Worm (Caenorhabditis elegans): ENCODE results near the gene T20D4.11.

DNA sequence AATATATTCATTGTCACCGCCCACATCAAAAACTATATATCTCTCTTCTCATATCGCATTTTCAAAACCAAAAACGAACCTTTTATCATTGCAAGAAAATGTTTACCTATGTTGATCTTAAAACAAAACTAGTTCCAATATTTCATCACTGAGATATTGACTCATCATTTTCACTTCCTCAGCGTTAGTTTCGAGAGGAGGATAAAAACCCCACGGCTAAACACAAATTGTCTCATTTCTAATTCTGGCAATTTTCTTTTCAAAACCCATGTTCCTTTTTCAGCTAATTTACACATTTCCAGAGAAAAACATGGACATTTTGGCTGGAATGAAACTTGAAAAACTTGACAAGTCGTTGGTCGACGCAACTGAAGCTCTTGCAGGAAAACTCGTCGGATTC is 10.1 kb downstream of the T20D4.11 start, which contains the start of gene T20D4.7:
- no peak for TF ChIP-seq nhr-237 (tag; optimal IDR thresholded peaks at IDR 0.05)
- no peak for TF ChIP-seq pha-4 (tag; optimal IDR thresholded peaks at IDR 0.05)
- TF ChIP-seq tbx-8 (GFP tag; optimal IDR thresholded peaks at IDR 0.05): no peak
- TF ChIP-seq nhr-76 (tag; optimal IDR thresholded peaks at IDR 0.05): no peak
- TF ChIP-seq snpc-4 (tag; optimal IDR thresholded peaks at IDR 0.05): no peak
- no peak for TF ChIP-seq nhr-28 (tag; optimal IDR thresholded peaks at IDR 0.05)
- no peak for TF ChIP-seq unc-120 (tag; optimal IDR thresholded peaks at IDR 0.05; ENCODE audit: poor library complexity, severe bottlenecking)
- no peak for TF ChIP-seq unc-39 (tag; optimal IDR thresholded peaks at IDR 0.05)
- TF ChIP-seq ztf-11 (tag; optimal IDR thresholded peaks at IDR 0.05): no peak
- TF ChIP-seq bed-3 (GFP tag; optimal IDR thresholded peaks at IDR 0.05): no peak

Data from whole organism, mixed stage, embryonic.